Worm (Caenorhabditis elegans) whole organism, L2 larva: ENCODE results near the gene smg-3.

Experiments
- ama-1 ChIP-seq: fragments of 150-350 bp; optimal IDR thresholded peaks from 2 replicates; lab custom pipeline; 2018; ENCODE audit warnings: inconsistent platforms
- ceh-82 ChIP-seq: fragments of 150-350 bp; optimal IDR thresholded peaks from 2 replicates; lab custom pipeline; 2014; ENCODE audit warnings: missing biosample characterization, missing genetic modification characterization
- dmd-4 ChIP-seq: sonication (generic microtip); optimal IDR thresholded peaks from 2 replicates; lab custom pipeline; 2017; ENCODE audit warnings: missing biosample characterization, missing genetic modification characterization
- mdl-1 ChIP-seq, 2 experiments: fragments of 150-350 bp in 1 of 2; sonication (generic microtip) in 1 of 2; optimal IDR thresholded peaks; 2 replicates each; lab custom pipeline; 2017; ENCODE audit warnings: missing biosample characterization in 2 of 2, missing genetic modification characterization in 2 of 2
- nhr-10 ChIP-seq: sonication (generic microtip); optimal IDR thresholded peaks from 2 replicates; lab custom pipeline; 2017; ENCODE audit warnings: missing biosample characterization, missing genetic modification characterization
- nhr-11 ChIP-seq: fragments of 150-350 bp; optimal IDR thresholded peaks from 2 replicates; lab custom pipeline; 2014; ENCODE audit warnings: missing biosample characterization, missing genetic modification characterization
- nhr-12 ChIP-seq: fragments of 150-350 bp; optimal IDR thresholded peaks from 2 replicates; lab custom pipeline; 2014; ENCODE audit warnings: missing biosample characterization, missing genetic modification characterization
- nhr-77 ChIP-seq: fragments of 150-350 bp; optimal IDR thresholded peaks from 2 replicates; lab custom pipeline; 2014; ENCODE audit warnings: missing biosample characterization, missing genetic modification characterization
- unc-62 ChIP-seq: fragments of 150-350 bp; optimal IDR thresholded peaks from 2 replicates; lab custom pipeline; 2014; ENCODE audit warnings: missing biosample characterization, missing genetic modification reagents, missing genetic modification characterization

DNA sequence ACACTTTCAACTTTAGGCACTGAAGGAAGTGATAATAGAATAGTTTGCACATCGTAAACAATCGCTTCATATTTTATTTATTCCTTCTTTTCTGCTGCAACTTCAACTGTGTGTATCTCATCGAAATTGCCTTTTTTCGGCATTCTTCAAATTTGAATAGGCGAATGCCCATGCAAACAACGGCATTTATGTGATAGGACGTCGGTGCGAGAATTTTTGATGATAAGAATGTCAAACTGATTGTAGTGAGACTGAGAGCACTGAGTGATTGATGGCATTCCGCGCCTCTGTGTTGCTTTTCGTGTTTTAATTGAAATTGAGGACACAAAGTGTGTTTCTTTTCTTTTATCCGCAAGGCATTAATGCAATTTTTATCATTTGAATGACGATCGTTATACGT, 42.1 kb downstream of the smg-3 start:
- TF ChIP-seq ama-1 (lab: Kevin White, UChicago): no peak
- TF ChIP-seq dmd-4: no peak
- no peak for TF ChIP-seq mdl-1 (tag; optimal IDR thresholded peaks at IDR 0.05; lab: Kevin White, UChicago)
- TF ChIP-seq nhr-10 (tag; lab: Kevin White, UChicago): no peak
- TF ChIP-seq unc-62 (GFP tag; lab: Kevin White, UChicago): no peak
- no peak for TF ChIP-seq ceh-82 (tag; lab: Kevin White, UChicago)
- TF ChIP-seq nhr-77 (tag; lab: Kevin White, UChicago): no peak
- TF ChIP-seq nhr-11 (tag; lab: Kevin White, UChicago): no peak
- TF ChIP-seq nhr-12: no peak
